Worm (Caenorhabditis elegans) whole organism, dauer: ENCODE measurements around the gene Y49F6B.19.
"Not testable (repeated sequence)": the region's sequence is repeated elsewhere in the genome, so short reads cannot be mapped to it uniquely, and the experiment has no call there.

ENCODE experiments used
- unc-62 ChIP-seq: sonication (generic microtip); optimal IDR thresholded peaks from 2 replicates; lab custom pipeline; 2017; ENCODE audit warnings: missing biosample characterization, missing genetic modification reagents, missing genetic modification characterization

Gene Y49F6B.19

DNA sequence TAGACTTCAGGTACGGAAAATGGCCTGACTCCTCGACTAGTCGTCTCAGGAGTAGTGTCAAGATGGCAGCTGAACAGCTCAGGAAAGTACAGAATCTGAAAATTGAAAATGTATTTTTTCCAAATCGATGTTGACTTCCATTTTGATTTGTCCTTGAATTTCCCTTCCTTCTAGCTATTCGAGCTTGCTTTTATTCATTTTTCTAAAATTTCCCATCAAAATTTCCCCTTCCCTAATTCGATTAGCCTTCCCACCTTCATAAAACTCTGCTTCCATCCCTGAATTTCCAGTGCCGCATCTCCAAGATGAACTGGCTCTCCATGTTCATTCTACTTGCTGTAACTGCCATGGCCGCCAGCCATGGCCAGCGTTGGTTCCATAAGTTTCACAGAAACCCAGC lies 39.3 kb downstream of the Y49F6B.19 start, which contains the start of gene Y49F6B.6:
TSS of gene Y49F6B.6 (plus strand) at position 301 of the 400 bp plus-strand sequence.
- no peak for TF ChIP-seq unc-62 (GFP tag; lab: Kevin White, UChicago)

DNA sequence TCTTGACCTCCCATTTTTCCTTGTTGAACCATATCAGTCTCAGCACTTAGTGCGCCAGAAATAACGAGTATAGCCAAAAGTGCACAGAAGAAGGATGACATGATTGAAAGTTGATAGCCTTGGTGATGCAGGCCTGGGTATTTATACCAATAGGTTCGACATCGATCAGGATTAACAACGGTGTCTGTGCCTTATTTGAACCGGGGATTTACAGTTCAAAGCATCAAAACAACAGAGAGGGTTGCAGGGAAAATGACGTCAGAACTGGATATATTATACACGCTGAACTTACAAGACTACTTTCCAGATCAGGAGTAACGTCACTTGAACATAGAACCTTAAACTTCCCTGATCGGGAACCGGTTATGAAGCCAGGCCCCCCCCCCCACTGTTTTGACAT lies 39.8 kb downstream of the Y49F6B.19 start, which contains the start of gene Y49F6B.12:
TSS of gene Y49F6B.12 (minus strand) at position 101 of the 400 bp plus-strand sequence.
- TF ChIP-seq unc-62 (GFP tag; lab: Kevin White, UChicago), result no peak

DNA sequence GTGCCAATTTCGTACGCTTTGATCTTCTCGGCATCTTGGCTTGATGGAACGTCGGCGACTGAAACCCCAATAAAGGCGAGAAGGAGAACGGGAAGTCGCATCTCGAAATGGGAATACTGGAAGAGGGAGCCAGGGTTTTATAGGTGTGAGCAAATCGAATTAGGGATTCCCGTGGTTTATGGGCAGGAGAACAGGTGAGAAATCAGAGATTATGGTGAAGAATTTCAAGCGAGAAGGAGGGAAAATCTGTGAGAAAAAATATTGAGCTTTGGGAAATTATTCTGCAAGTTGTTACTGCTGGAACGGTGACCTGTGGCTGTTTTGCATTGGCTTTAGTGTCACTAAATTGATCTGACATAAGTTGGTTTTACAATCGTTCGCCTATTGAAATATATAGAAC lies 40.5 kb downstream of the Y49F6B.19 start, which contains the start of gene Y49F6B.13:
TSS of gene Y49F6B.13 (minus strand) at position 101 of the 400 bp plus-strand sequence.
- no peak for TF ChIP-seq unc-62 (GFP tag; lab: Kevin White, UChicago)

DNA sequence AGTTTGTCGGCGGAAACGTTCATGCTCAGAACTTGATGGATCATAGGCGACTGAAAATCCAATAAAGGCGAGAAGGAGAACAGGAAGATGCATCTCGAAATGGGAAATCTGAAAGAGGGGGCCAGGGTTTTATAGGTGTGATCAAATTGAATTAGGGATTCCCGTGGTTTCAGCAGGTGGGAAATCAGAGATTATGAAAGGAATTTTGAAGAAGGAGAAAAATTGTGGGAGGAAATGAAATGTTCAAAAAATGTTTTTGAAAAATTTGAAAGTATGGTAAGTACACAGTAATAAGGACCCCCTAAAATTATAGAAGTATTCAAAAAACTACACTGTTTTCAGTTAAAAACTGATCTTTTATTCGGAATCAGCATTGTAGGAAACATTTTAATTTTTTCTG lies 41.6 kb downstream of the Y49F6B.19 start, which contains the start of gene Y49F6B.20:
TSS of gene Y49F6B.20 (minus strand) at position 101 of the 400 bp plus-strand sequence.
- TF ChIP-seq unc-62 (GFP tag; lab: Kevin White, UChicago), result no peak

DNA sequence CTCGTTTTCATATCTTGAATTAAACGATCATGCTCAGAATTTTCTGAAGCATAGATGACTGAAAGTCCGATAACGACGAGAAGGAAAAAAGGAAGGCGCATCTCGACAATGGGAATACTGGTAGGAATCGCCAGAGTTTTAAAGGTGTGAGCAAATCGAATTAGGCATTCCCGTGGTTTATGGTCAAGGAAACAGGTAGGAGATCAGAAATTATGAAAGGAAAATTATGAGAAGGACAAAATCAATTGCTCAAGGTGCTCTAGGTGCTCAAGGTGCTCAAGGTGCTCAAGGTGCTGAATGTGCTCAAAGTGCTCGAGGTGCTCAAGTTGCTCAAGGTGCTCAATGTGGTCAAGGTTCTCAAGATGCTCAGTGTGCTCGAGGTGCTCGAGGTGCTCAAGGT lies 47.6 kb downstream of the Y49F6B.19 start, which contains the start of gene C16C8.10:
TSS of gene C16C8.10 (minus strand) at position 101 of the 400 bp plus-strand sequence.
- not testable (repeated sequence) for TF ChIP-seq unc-62 (GFP tag; lab: Kevin White, UChicago)

DNA sequence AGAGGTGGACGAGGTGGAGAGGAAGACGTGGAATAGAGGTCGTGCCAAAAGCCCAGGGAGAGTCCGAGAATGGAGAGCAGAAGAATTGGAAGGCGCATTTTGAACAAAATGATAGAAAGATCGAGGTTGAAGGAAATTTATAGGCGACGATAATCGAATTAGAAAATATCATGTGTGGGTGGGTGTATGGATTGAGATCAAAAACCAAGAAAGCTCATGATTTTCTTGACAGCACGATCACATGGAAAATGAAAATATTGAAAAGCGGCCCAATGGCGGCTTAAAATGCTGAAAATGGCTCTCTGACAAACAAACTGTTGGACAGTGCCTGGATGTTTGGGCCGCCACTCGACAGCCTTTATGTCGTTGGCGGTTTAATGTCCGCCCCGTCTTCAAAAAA lies 49.0 kb downstream of the Y49F6B.19 start, which contains the start of gene C16C8.9:
TSS of gene C16C8.9 (minus strand) at position 101 of the 400 bp plus-strand sequence.
- no peak for TF ChIP-seq unc-62 (GFP tag; lab: Kevin White, UChicago)

DNA sequence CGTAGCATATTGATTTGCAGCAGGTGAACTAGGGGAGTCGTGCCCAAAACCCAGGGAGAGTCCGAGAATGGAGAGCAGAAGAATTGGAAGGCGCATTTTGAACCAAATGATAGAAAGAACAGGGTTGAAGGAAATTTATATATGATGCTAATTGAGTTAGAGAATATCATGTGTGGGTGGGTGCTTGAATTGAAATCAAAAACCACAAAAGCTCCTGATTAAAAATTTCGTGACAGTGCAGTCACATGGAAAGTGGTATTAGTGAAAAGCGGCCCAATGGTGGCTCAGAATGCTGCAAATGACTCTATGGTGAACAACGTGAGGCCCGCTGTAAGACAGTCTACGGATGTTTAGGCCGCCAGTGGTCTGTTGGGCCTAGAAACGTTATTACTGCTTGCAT lies 50.6 kb downstream of the Y49F6B.19 start, which contains the start of gene C16C8.8:
TSS of gene C16C8.8 (minus strand) at position 101 of the 400 bp plus-strand sequence.
- TF ChIP-seq unc-62 (GFP tag; lab: Kevin White, UChicago), result no peak
